Fruit fly (Drosophila melanogaster) S2 (cell line): ENCODE results near the gene Mettl14.

Experiments used
- CG8478 ChIP-seq: fragments of >200 bp; optimal IDR thresholded peaks from 2 replicates; lab custom pipeline; 2018
- CTCF ChIP-seq, 2 experiments: fragments of >200 bp; optimal IDR thresholded peaks; 2 replicates each; lab custom pipeline; 2018

dm6 chr2L:8325150-8325549, 16.9 kb downstream of the Mettl14 start, which contains the start of gene CG7781:
- TF ChIP-seq CTCF (optimal IDR thresholded peaks at IDR 0.05; lab: Kevin White, UChicago) (no peak), CG8478 (no peak)
